Fruit fly (Drosophila melanogaster) whole organism, embryonic: ENCODE measurements around the gene CG42656.

Source experiments
- Atf3 ChIP-seq: fragments of 200-800 bp; sonication (Bioruptor generic); optimal IDR thresholded peaks from 3 replicates; lab custom pipeline; 2016; ENCODE audit warnings: missing biosample characterization, missing genetic modification characterization
- CG10462 ChIP-seq: fragments of 200-800 bp; sonication (Bioruptor generic); optimal IDR thresholded peaks from 2 replicates; lab custom pipeline; 2016; ENCODE audit warnings: missing biosample characterization, missing genetic modification characterization
- CG10979 ChIP-seq: fragments of 200-800 bp; sonication (Bioruptor generic); optimal IDR thresholded peaks from 2 replicates; lab custom pipeline; 2018; ENCODE audit warnings: missing biosample characterization, mild to moderate bottlenecking, missing genetic modification characterization, moderate library complexity
- CG11560 ChIP-seq: fragments of 200-800 bp; sonication (Bioruptor generic); IDR thresholded peaks from 3 replicates; pipeline ENCODE4 v1.3.6; 2022; ENCODE audit warnings: missing biosample characterization, missing genetic modification characterization
- CG12236 ChIP-seq: fragments of 200-800 bp; sonication (Bioruptor generic); optimal IDR thresholded peaks from 2 replicates; lab custom pipeline; 2016; ENCODE audit warnings: missing biosample characterization, missing genetic modification characterization
- CG12744 ChIP-seq: fragments of 200-800 bp; sonication (Bioruptor generic); optimal IDR thresholded peaks from 2 replicates; lab custom pipeline; 2016; ENCODE audit warnings: missing biosample characterization, missing genetic modification characterization
- CG14667 ChIP-seq: fragments of 200-800 bp; sonication (Bioruptor generic); IDR thresholded peaks from 2 replicates; pipeline ENCODE4 v1.3.6; 2022; ENCODE audit warnings: missing biosample characterization, missing genetic modification characterization
- CG16813 ChIP-seq: fragments of 200-800 bp; sonication (Bioruptor generic); IDR thresholded peaks from 3 replicates; pipeline ENCODE4 v1.3.6; 2022; ENCODE audit warnings: missing biosample characterization, missing genetic modification characterization; ENCODE audit not compliant: partially characterized antibody
- CG16863 ChIP-seq: fragments of 200-800 bp; sonication (Bioruptor generic); optimal IDR thresholded peaks from 3 replicates; lab custom pipeline; 2016; ENCODE audit warnings: missing biosample characterization, missing genetic modification characterization
- CG1792 ChIP-seq: fragments of 200-800 bp; sonication (Bioruptor generic); optimal IDR thresholded peaks from 2 replicates; lab custom pipeline; 2016; ENCODE audit warnings: missing biosample characterization, missing genetic modification characterization
- CG18262 ChIP-seq: fragments of 200-800 bp; optimal IDR thresholded peaks from 3 replicates; lab custom pipeline; 2019; ENCODE audit warnings: missing biosample characterization, mild to moderate bottlenecking, missing genetic modification characterization, moderate library complexity
- CG2678 ChIP-seq: fragments of 200-800 bp; sonication (Bioruptor generic); optimal IDR thresholded peaks from 3 replicates; lab custom pipeline; 2019; ENCODE audit warnings: missing biosample characterization, mild to moderate bottlenecking, missing genetic modification characterization, moderate library complexity
- CG32532 ChIP-seq: fragments of 200-800 bp; sonication (Bioruptor generic); IDR thresholded peaks from 2 replicates; pipeline ENCODE4 v1.3.6; 2022; ENCODE audit warnings: missing biosample characterization, missing genetic modification characterization
- CG3407 ChIP-seq: fragments of 200-800 bp; sonication (Bioruptor generic); optimal IDR thresholded peaks from 2 replicates; lab custom pipeline; 2018; ENCODE audit warnings: missing biosample characterization, mild to moderate bottlenecking, missing genetic modification characterization
- CG3726 ChIP-seq: fragments of 200-800 bp; sonication (Bioruptor generic); IDR thresholded peaks from 3 replicates; pipeline ENCODE4, ENCODE4 v1.3.6; 2022; ENCODE audit warnings: missing biosample characterization, missing genetic modification characterization
- CG4360 ChIP-seq: fragments of 200-800 bp; sonication (Bioruptor generic); IDR thresholded peaks from 2 replicates; pipeline ENCODE4 v1.3.6; 2022; ENCODE audit warnings: missing biosample characterization, missing genetic modification characterization
- CG7987 ChIP-seq: fragments of 200-800 bp; sonication (Bioruptor generic); optimal IDR thresholded peaks from 2 replicates; lab custom pipeline; 2018; ENCODE audit warnings: missing biosample characterization, mild to moderate bottlenecking, missing genetic modification characterization, moderate library complexity
- CG8359 ChIP-seq: fragments of 200-800 bp; sonication (Bioruptor generic); optimal IDR thresholded peaks from 2 replicates; lab custom pipeline; 2017; ENCODE audit warnings: missing biosample characterization, mild to moderate bottlenecking, missing genetic modification characterization, borderline replicate concordance
- CTCF ChIP-seq: fragments of 200-800 bp; sonication (Bioruptor generic); optimal IDR thresholded peaks from 2 replicates; lab custom pipeline; 2017; ENCODE audit warnings: missing biosample characterization, mild to moderate bottlenecking, missing genetic modification characterization, moderate library complexity
- D19A ChIP-seq: fragments of 200-800 bp; optimal IDR thresholded peaks from 3 replicates; lab custom pipeline; 2019; ENCODE audit warnings: missing biosample characterization, mild to moderate bottlenecking, missing genetic modification characterization, moderate library complexity
- Dbx ChIP-seq: fragments of 200-800 bp; sonication (Bioruptor generic); IDR thresholded peaks from 3 replicates; pipeline ENCODE4 v1.3.6; 2022; ENCODE audit warnings: missing biosample characterization, missing genetic modification characterization
- Dip2 ChIP-seq: fragments of 200-800 bp; sonication (Bioruptor generic); IDR thresholded peaks from 2 replicates; pipeline ENCODE4 v1.3.6; 2022; ENCODE audit warnings: missing biosample characterization, missing genetic modification characterization
- Dll ChIP-seq: fragments of 200-800 bp; sonication (Bioruptor generic); IDR thresholded peaks from 4 replicates; pipeline ENCODE4 v1.3.6; 2022; ENCODE audit warnings: missing biosample characterization, missing genetic modification characterization; ENCODE audit not compliant: partially characterized antibody
- E2f1 ChIP-seq: fragments of 200-800 bp; sonication (Bioruptor generic); IDR thresholded peaks from 2 replicates; pipeline ENCODE4 v1.3.6; 2022; ENCODE audit warnings: missing biosample characterization, missing genetic modification characterization
- Eip74EF ChIP-seq, 2 experiments: fragments of 200-800 bp in 1 of 2; fragments of >200 bp in 1 of 2; sonication (Bioruptor generic) in 1 of 2; optimal IDR thresholded peaks; 2 replicates each; lab custom pipeline; 2017 to 2019; ENCODE audit warnings: missing biosample characterization in 2 of 2, missing genetic modification characterization in 2 of 2, mild to moderate bottlenecking in 1 of 2, moderate library complexity in 1 of 2
- Fer3 ChIP-seq: fragments of 200-800 bp; sonication (Bioruptor generic); optimal IDR thresholded peaks from 2 replicates; lab custom pipeline; 2018; ENCODE audit warnings: missing biosample characterization, mild to moderate bottlenecking, missing genetic modification characterization, moderate library complexity
- Hr51 ChIP-seq, 2 experiments: fragments of 200-800 bp; sonication (Bioruptor generic); optimal IDR thresholded peaks; 2 replicates in 1 of 2; 3 replicates in 1 of 2; lab custom pipeline; 2016 to 2018; ENCODE audit warnings: missing biosample characterization in 2 of 2, missing genetic modification characterization in 2 of 2, mild to moderate bottlenecking in 1 of 2, moderate library complexity in 1 of 2
- NfI ChIP-seq: fragments of 200-800 bp; sonication (Bioruptor generic); optimal IDR thresholded peaks from 3 replicates; lab custom pipeline; 2018; ENCODE audit warnings: missing biosample characterization, mild to moderate bottlenecking, missing genetic modification characterization, moderate library complexity
- Tbp ChIP-seq: fragments of >200 bp; optimal IDR thresholded peaks from 2 replicates; lab custom pipeline; 2018; ENCODE audit warnings: missing biosample characterization, missing genetic modification characterization
- ab ChIP-seq: fragments of 200-800 bp; sonication (Bioruptor generic); optimal IDR thresholded peaks from 2 replicates; lab custom pipeline; 2016; ENCODE audit warnings: missing biosample characterization, missing genetic modification characterization
- aop ChIP-seq: fragments of 200-800 bp; sonication (Bioruptor generic); IDR thresholded peaks from 2 replicates; pipeline ENCODE4 v1.3.6; 2022; ENCODE audit warnings: missing biosample characterization, missing genetic modification characterization
- ara ChIP-seq: fragments of 200-800 bp; sonication (Bioruptor generic); IDR thresholded peaks from 2 replicates; pipeline ENCODE4 v1.3.6; 2022; ENCODE audit warnings: missing biosample characterization, missing genetic modification characterization
- ase ChIP-seq: fragments of 200-800 bp; sonication (Bioruptor generic); IDR thresholded peaks from 3 replicates; pipeline ENCODE4 v1.3.6; 2022; ENCODE audit warnings: missing biosample characterization, missing genetic modification characterization
- bab2 ChIP-seq: fragments of 200-800 bp; sonication (Bioruptor generic); optimal IDR thresholded peaks from 2 replicates; lab custom pipeline; 2016; ENCODE audit warnings: missing biosample characterization, missing genetic modification characterization
- bowl ChIP-seq: fragments of 200-800 bp; sonication (Bioruptor generic); IDR thresholded peaks from 2 replicates; pipeline ENCODE4 v1.3.6; 2022; ENCODE audit warnings: missing biosample characterization, missing genetic modification characterization
- cwo ChIP-seq: fragments of 200-800 bp; sonication (Bioruptor generic); optimal IDR thresholded peaks from 3 replicates; lab custom pipeline; 2017; ENCODE audit warnings: missing biosample characterization, missing genetic modification characterization, mild to moderate bottlenecking, moderate library complexity, missing genetic modification reagents
- dmrt99B ChIP-seq: fragments of 200-800 bp; sonication (Bioruptor generic); optimal IDR thresholded peaks from 2 replicates; lab custom pipeline; 2018; ENCODE audit warnings: missing biosample characterization, mild to moderate bottlenecking, missing genetic modification characterization, moderate library complexity
- fd3F ChIP-seq: fragments of 200-800 bp; sonication (Bioruptor generic); optimal IDR thresholded peaks from 2 replicates; lab custom pipeline; 2018; ENCODE audit warnings: missing biosample characterization, mild to moderate bottlenecking, missing genetic modification characterization, moderate library complexity
- gsb-n ChIP-seq: fragments of 200-800 bp; sonication (Bioruptor generic); optimal IDR thresholded peaks from 3 replicates; lab custom pipeline; 2018; ENCODE audit warnings: missing biosample characterization, mild to moderate bottlenecking, missing genetic modification characterization
- ham ChIP-seq: fragments of 200-800 bp; sonication (Bioruptor generic); IDR thresholded peaks from 2 replicates; pipeline ENCODE4 v1.3.6; 2022; ENCODE audit warnings: missing biosample characterization, missing genetic modification characterization
- hbn ChIP-seq: fragments of 200-800 bp; sonication (Bioruptor generic); IDR thresholded peaks from 2 replicates; pipeline ENCODE4 v1.3.6; 2022; ENCODE audit warnings: missing biosample characterization, missing genetic modification characterization; ENCODE audit not compliant: partially characterized antibody
- insv ChIP-seq, 2 experiments: fragments of 200-800 bp; sonication (Bioruptor generic); optimal IDR thresholded peaks; 3 replicates each; lab custom pipeline; 2016 to 2018; ENCODE audit warnings: missing biosample characterization in 2 of 2, missing genetic modification characterization in 2 of 2
- klu ChIP-seq: fragments of 200-800 bp; sonication (Bioruptor generic); IDR thresholded peaks from 2 replicates; pipeline ENCODE4 v1.3.6; 2022; ENCODE audit warnings: missing biosample characterization, missing genetic modification characterization
- mirr ChIP-seq: fragments of 200-800 bp; sonication (Bioruptor generic); optimal IDR thresholded peaks from 3 replicates; lab custom pipeline; 2018; ENCODE audit warnings: missing biosample characterization, mild to moderate bottlenecking, missing genetic modification characterization
- nmo ChIP-seq: fragments of 200-800 bp; sonication (Bioruptor generic); optimal IDR thresholded peaks from 2 replicates; lab custom pipeline; 2018; ENCODE audit warnings: missing biosample characterization, mild to moderate bottlenecking, missing genetic modification characterization, moderate library complexity
- pb ChIP-seq: fragments of 200-800 bp; sonication (Bioruptor generic); optimal IDR thresholded peaks from 3 replicates; lab custom pipeline; 2016; ENCODE audit warnings: missing biosample characterization, missing genetic modification characterization
- pnt ChIP-seq: fragments of 200-800 bp; sonication (Bioruptor generic); optimal IDR thresholded peaks from 3 replicates; lab custom pipeline; 2016; ENCODE audit warnings: missing biosample characterization, missing genetic modification characterization
- schlank ChIP-seq: fragments of 200-800 bp; sonication (Bioruptor generic); optimal IDR thresholded peaks from 2 replicates; lab custom pipeline; 2018; ENCODE audit warnings: missing biosample characterization, mild to moderate bottlenecking, missing genetic modification characterization
- toy ChIP-seq: fragments of 200-800 bp; sonication (Bioruptor generic); IDR thresholded peaks from 2 replicates; pipeline ENCODE4 v1.3.6; 2022; ENCODE audit warnings: missing biosample characterization, missing genetic modification characterization
- twi ChIP-seq: fragments of 200-800 bp; optimal IDR thresholded peaks from 2 replicates; lab custom pipeline; 2019; ENCODE audit warnings: missing biosample characterization, mild to moderate bottlenecking, missing genetic modification characterization, moderate library complexity
- vnd ChIP-seq: fragments of 200-800 bp; sonication (Bioruptor generic); IDR thresholded peaks from 3 replicates; pipeline ENCODE4 v1.3.6; 2022; ENCODE audit warnings: missing biosample characterization, missing genetic modification characterization; ENCODE audit not compliant: partially characterized antibody
- zfh1 ChIP-seq: fragments of 200-800 bp; sonication (Bioruptor generic); IDR thresholded peaks from 3 replicates; pipeline ENCODE4 v1.3.6; 2022; ENCODE audit warnings: missing biosample characterization, missing genetic modification characterization

CG42656 gene

DNA sequence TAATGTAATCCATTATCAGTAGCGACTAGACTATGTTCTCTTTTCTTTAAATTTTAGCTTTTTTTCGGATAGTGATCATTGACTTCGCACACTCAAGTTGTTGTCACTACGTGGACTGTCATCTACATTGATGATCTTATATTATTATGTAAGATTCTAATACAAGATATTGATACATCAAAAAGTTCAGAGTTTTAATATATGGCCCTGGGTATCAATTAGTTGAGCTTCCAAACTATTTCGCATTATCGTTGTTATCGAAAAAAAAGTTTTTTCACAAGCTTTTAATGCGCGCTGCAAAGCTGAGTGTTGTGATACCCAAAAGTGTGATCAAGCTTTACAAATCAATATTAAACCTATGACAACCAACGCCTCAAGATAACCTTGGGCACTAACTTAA is 972 bp downstream of the CG42656 start (continued):
- TF ChIP-seq aop (GFP tag; lab: Robert Waterston, UW) (no peak), nmo (GFP tag; lab: Kevin White, UChicago) (peak; percentile 40), ara (GFP tag; lab: Robert Waterston, UW) (no peak), CG16863 (GFP tag; lab: Kevin White, UChicago) (no peak), CG8359 (no peak), CG3726 (GFP tag; lab: Robert Waterston, UW) (no peak), Eip74EF (GFP tag; optimal IDR thresholded peaks at IDR 0.05; lab: Kevin White, UChicago) (no peak), zfh1 (no peak), ab (GFP tag; lab: Kevin White, UChicago) (no peak), D19A (no peak), CG3407 (GFP tag; lab: Kevin White, UChicago) (no peak), CTCF (no peak), CG32532 (GFP tag; lab: Robert Waterston, UW) (peak; percentile 12; the same call in 1 of the 2 replicates), CG14667 (no peak), E2f1 (GFP tag; lab: Robert Waterston, UW) (no peak), CG18262 (tag; lab: Kevin White, UChicago) (no peak), Hr51 (GFP tag; optimal IDR thresholded peaks at IDR 0.05; lab: Kevin White, UChicago) (peak in 1 of 2 experiments; percentile 40), bowl (GFP tag; lab: Robert Waterston, UW) (no peak), CG1792 (GFP tag; lab: Kevin White, UChicago) (no peak), Dll (GFP tag; lab: Robert Waterston, UW) (no peak), CG12744 (GFP tag; lab: Kevin White, UChicago) (no peak), CG16813 (GFP tag; lab: Robert Waterston, UW) (peak; percentile 62), hbn (no peak), bab2 (no peak), CG10979 (tag; lab: Kevin White, UChicago) (no peak), CG7987 (GFP tag; lab: Kevin White, UChicago) (no peak), CG10462 (GFP tag; lab: Kevin White, UChicago) (no peak), insv (GFP tag; optimal IDR thresholded peaks at IDR 0.05; lab: Kevin White, UChicago) (no peak), Atf3 (GFP tag; lab: Kevin White, UChicago) (no peak), klu (GFP tag; lab: Robert Waterston, UW) (no peak), Dbx (GFP tag; lab: Robert Waterston, UW) (no peak), schlank (tag; lab: Kevin White, UChicago) (no peak), vnd (GFP tag; lab: Robert Waterston, UW) (peak; percentile 60; the same call in 2 of the 3 replicates), CG4360 (GFP tag; lab: Robert Waterston, UW) (no peak), fd3F (GFP tag; lab: Kevin White, UChicago) (no peak), toy (0 out of 2 replicates have a peak, but pooled peaks have one; percentile 15), Fer3 (tag; lab: Kevin White, UChicago) (no peak), twi (no peak), mirr (GFP tag; lab: Kevin White, UChicago) (peak; percentile 30), CG11560 (tag; lab: Robert Waterston, UW) (no peak), pb (no peak), ase (GFP tag; lab: Robert Waterston, UW) (no peak), pnt (GFP tag; lab: Kevin White, UChicago) (no peak), Tbp (no peak), ham (GFP tag; lab: Robert Waterston, UW) (no peak), dmrt99B (peak; percentile 22), Dip2 (GFP tag; lab: Robert Waterston, UW) (no peak), gsb-n (tag; lab: Kevin White, UChicago) (no peak), CG12236 (GFP tag; lab: Kevin White, UChicago) (no peak), cwo (GFP tag; lab: Kevin White, UChicago) (no peak), CG2678 (tag; lab: Kevin White, UChicago) (peak; percentile 32), NfI (GFP tag; lab: Kevin White, UChicago) (no peak)
